Fruit fly (Drosophila melanogaster) whole organism, pupa: Measurements from ENCODE around the gene CG17110.

Experiments used
- CG10348 ChIP-seq: fragments of 200-800 bp; sonication (Bioruptor generic); IDR thresholded peaks from 2 replicates; pipeline ENCODE4 v1.3.6; 2022; ENCODE audit warnings: missing biosample characterization, missing genetic modification characterization
- CG13204 ChIP-seq: fragments of 200-800 bp; sonication (Bioruptor generic); optimal IDR thresholded peaks from 2 replicates; lab custom pipeline; 2018; ENCODE audit warnings: missing biosample characterization, mild to moderate bottlenecking, missing genetic modification characterization, moderate library complexity
- CG34367 ChIP-seq: fragments of 200-800 bp; sonication (Bioruptor generic); optimal IDR thresholded peaks from 2 replicates; lab custom pipeline; 2018; ENCODE audit warnings: missing biosample characterization, mild to moderate bottlenecking, missing genetic modification characterization
- CG8159 ChIP-seq: fragments of 200-800 bp; sonication (Bioruptor generic); optimal IDR thresholded peaks from 3 replicates; lab custom pipeline; 2018; ENCODE audit warnings: missing biosample characterization, mild to moderate bottlenecking, missing genetic modification characterization, moderate library complexity
- CG8301 ChIP-seq: fragments of 200-800 bp; sonication (Bioruptor generic); optimal IDR thresholded peaks from 2 replicates; lab custom pipeline; 2018; ENCODE audit warnings: missing biosample characterization, mild to moderate bottlenecking, missing genetic modification characterization
- EcR ChIP-seq: fragments of 200-800 bp; sonication (Bioruptor generic); optimal IDR thresholded peaks from 3 replicates; lab custom pipeline; 2019; ENCODE audit warnings: missing biosample characterization, missing genetic modification characterization, mild to moderate bottlenecking, moderate library complexity, missing genetic modification reagents
- Ets98B ChIP-seq: fragments of 200-800 bp; sonication (Bioruptor generic); IDR thresholded peaks from 2 replicates; pipeline ENCODE4 v1.3.6; 2022; ENCODE audit warnings: missing biosample characterization, missing genetic modification characterization
- Pif1A ChIP-seq: fragments of 200-800 bp; sonication (Bioruptor generic); optimal IDR thresholded peaks from 3 replicates; lab custom pipeline; 2016; ENCODE audit warnings: missing biosample characterization, missing genetic modification characterization
- Snoo ChIP-seq: fragments of 200-800 bp; sonication (Bioruptor generic); optimal IDR thresholded peaks from 3 replicates; lab custom pipeline; 2017; ENCODE audit warnings: missing biosample characterization, mild to moderate bottlenecking, missing genetic modification characterization, inconsistent platforms
- fd96Ca ChIP-seq: fragments of 200-800 bp; sonication (Bioruptor generic); IDR thresholded peaks from 3 replicates; pipeline ENCODE4 v1.3.6; 2022; ENCODE audit warnings: missing biosample characterization, missing genetic modification characterization
- gl ChIP-seq: fragments of 200-800 bp; sonication (Bioruptor generic); optimal IDR thresholded peaks from 2 replicates; lab custom pipeline; 2018; ENCODE audit warnings: missing biosample characterization, mild to moderate bottlenecking, missing genetic modification characterization
- rn ChIP-seq: fragments of 200-800 bp; sonication (Bioruptor generic); IDR thresholded peaks from 2 replicates; pipeline ENCODE4 v1.3.6; 2022; ENCODE audit warnings: missing biosample characterization, missing genetic modification characterization

dm6 chr3R:23141113-23141512 lies 49.6 kb downstream of the CG17110 start:
- no peak for TF ChIP-seq EcR (GFP tag; lab: Kevin White, UChicago)
- no peak for TF ChIP-seq gl
- no peak for TF ChIP-seq CG13204 (GFP tag; lab: Kevin White, UChicago)
- no peak for TF ChIP-seq CG8159 (tag; lab: Kevin White, UChicago)
- no peak for TF ChIP-seq CG34367 (tag; lab: Kevin White, UChicago)
- TF ChIP-seq Ets98B (GFP tag; lab: Robert Waterston, UW): no peak
- TF ChIP-seq fd96Ca (GFP tag; lab: Robert Waterston, UW): no peak
- no peak for TF ChIP-seq rn (GFP tag; lab: Robert Waterston, UW)
- no peak for TF ChIP-seq Pif1A (GFP tag; lab: Kevin White, UChicago)
- no peak for TF ChIP-seq CG8301 (tag; lab: Kevin White, UChicago)
- TF ChIP-seq CG10348 (GFP tag; lab: Robert Waterston, UW): no peak
- TF ChIP-seq Snoo (tag; lab: Kevin White, UChicago): no peak
